Worm (Caenorhabditis elegans) whole organism, L4 larva: ENCODE data around the gene prk-1.

ENCODE experiments used
- R02D3.7 ChIP-seq: fragments of 150-350 bp; sonication (generic microtip); optimal IDR thresholded peaks from 3 replicates; lab custom pipeline; 2014; ENCODE audit warnings: missing biosample characterization, missing genetic modification characterization
- T20F7.1 ChIP-seq: fragments of 200-800 bp; sonication (Bioruptor generic); optimal IDR thresholded peaks from 2 replicates; lab custom pipeline; 2018; ENCODE audit warnings: mild to moderate bottlenecking, missing genetic modification characterization, missing compliant biosample characterization
- Y5F2A.4 ChIP-seq: fragments of 200-800 bp; sonication (Bioruptor generic); optimal IDR thresholded peaks from 2 replicates; lab custom pipeline; 2018; ENCODE audit warnings: mild to moderate bottlenecking, missing genetic modification characterization, missing compliant biosample characterization
- Y75B8A.6 ChIP-seq: fragments of 200-800 bp; sonication (Bioruptor generic); IDR thresholded peaks from 2 replicates; pipeline ENCODE4 v1.3.6; 2022; ENCODE audit warnings: missing genetic modification reagents, missing genetic modification characterization, missing compliant biosample characterization
- ZK337.2 ChIP-seq: fragments of 200-800 bp; sonication (Bioruptor generic); IDR thresholded peaks from 2 replicates; pipeline ENCODE4 v1.3.6; 2022; ENCODE audit warnings: missing genetic modification reagents, missing genetic modification characterization, missing compliant biosample characterization
- aha-1 ChIP-seq: fragments of 150-350 bp; peaks from one replicate; lab custom pipeline; 2014; ENCODE audit warnings: missing biosample characterization, missing genetic modification characterization
- aly-2 ChIP-seq: sonication (generic microtip); optimal IDR thresholded peaks from 2 replicates; lab custom pipeline; 2018; ENCODE audit warnings: missing biosample characterization, missing genetic modification characterization
- ama-1 ChIP-seq: fragments of 150-350 bp; optimal IDR thresholded peaks from 2 replicates; lab custom pipeline; 2014; ENCODE audit warnings: inconsistent platforms, mixed read lengths
- arid-1 ChIP-seq: fragments of 200-800 bp; sonication (Bioruptor generic); conservative IDR thresholded peaks from 2 replicates; pipeline ENCODE4 v1.3.6; 2022; ENCODE audit warnings: missing genetic modification reagents, missing genetic modification characterization, missing compliant biosample characterization
- ceh-28 ChIP-seq: fragments of 150-350 bp; optimal IDR thresholded peaks from 2 replicates; lab custom pipeline; 2014; ENCODE audit warnings: missing biosample characterization, missing genetic modification reagents, missing genetic modification characterization
- ceh-44 ChIP-seq: fragments of 200-800 bp; sonication (Bioruptor generic); IDR thresholded peaks from 2 replicates; pipeline ENCODE4 v1.3.6; 2022; ENCODE audit warnings: missing genetic modification reagents, missing genetic modification characterization, missing compliant biosample characterization
- ces-1 ChIP-seq: fragments of 150-350 bp; sonication (generic microtip); optimal IDR thresholded peaks from 4 replicates; lab custom pipeline; 2014; ENCODE audit warnings: missing biosample characterization, missing genetic modification reagents, missing genetic modification characterization
- ctbp-1 ChIP-seq: fragments of 200-800 bp; sonication (Bioruptor generic); IDR thresholded peaks from 2 replicates; pipeline ENCODE4 v1.3.6; 2022; ENCODE audit warnings: missing genetic modification reagents, missing genetic modification characterization, missing compliant biosample characterization
- daf-16 ChIP-seq, 3 experiments: sonication (generic microtip); optimal IDR thresholded peaks; 2 replicates each; lab custom pipeline; 2016 to 2017; ENCODE audit warnings: missing genetic modification characterization in 3 of 3, missing genetic modification reagents in 3 of 3, mild to moderate bottlenecking in 2 of 3, missing compliant biosample characterization in 2 of 3, missing biosample characterization in 1 of 3, moderate library complexity in 1 of 3
- daf-19 ChIP-seq: fragments of 200-800 bp; sonication (Bioruptor generic); conservative IDR thresholded peaks from 2 replicates; pipeline ENCODE4 v1.3.6; 2022; ENCODE audit warnings: missing genetic modification characterization, missing compliant biosample characterization
- daf-8 ChIP-seq: fragments of 200-800 bp; sonication (Bioruptor generic); IDR thresholded peaks from 2 replicates; pipeline ENCODE4 v1.3.6; 2022; ENCODE audit warnings: missing genetic modification characterization, missing compliant biosample characterization
- dmd-6 ChIP-seq: fragments of 200-800 bp; sonication (Bioruptor generic); IDR thresholded peaks from 2 replicates; pipeline ENCODE4 v1.3.6; 2022; ENCODE audit warnings: missing genetic modification reagents, missing genetic modification characterization, missing compliant biosample characterization
- duxl-1 ChIP-seq: sonication (generic microtip); optimal IDR thresholded peaks from 2 replicates; lab custom pipeline; 2016; ENCODE audit warnings: mild to moderate bottlenecking, missing genetic modification characterization, moderate library complexity, missing compliant biosample characterization; ENCODE audit not compliant: poor library complexity
- dve-1 ChIP-seq: sonication (generic microtip); optimal IDR thresholded peaks from 2 replicates; lab custom pipeline; 2017; ENCODE audit warnings: antibody characterized with exemption, mild to moderate bottlenecking, missing genetic modification characterization, missing compliant biosample characterization; ENCODE audit not compliant: insufficient read depth
- egl-43 ChIP-seq: fragments of 200-800 bp; sonication (Bioruptor generic); IDR thresholded peaks from 2 replicates; pipeline ENCODE4 v1.3.6; 2022; ENCODE audit warnings: missing genetic modification reagents, missing genetic modification characterization, missing compliant biosample characterization
- fkh-10 ChIP-seq: fragments of 150-350 bp; optimal IDR thresholded peaks from 2 replicates; lab custom pipeline; 2014; ENCODE audit warnings: missing biosample characterization, missing genetic modification reagents, missing genetic modification characterization
- hlh-11 ChIP-seq: fragments of 200-800 bp; sonication (Bioruptor generic); optimal IDR thresholded peaks from 2 replicates; lab custom pipeline; 2018; ENCODE audit warnings: mild to moderate bottlenecking, missing genetic modification characterization, missing compliant biosample characterization
- hlh-30 ChIP-seq: sonication (generic microtip); optimal IDR thresholded peaks from 2 replicates; lab custom pipeline; 2017; ENCODE audit warnings: antibody characterized with exemption, mild to moderate bottlenecking, missing genetic modification characterization, missing compliant biosample characterization; ENCODE audit not compliant: insufficient read depth
- hmg-1.1 ChIP-seq: fragments of 200-800 bp; sonication (Bioruptor generic); IDR thresholded peaks from 2 replicates; pipeline ENCODE4 v1.3.6; 2022; ENCODE audit warnings: missing genetic modification reagents, missing genetic modification characterization, missing compliant biosample characterization
- lim-7 ChIP-seq: fragments of 200-800 bp; sonication (Bioruptor generic); IDR thresholded peaks from 2 replicates; pipeline ENCODE4 v1.3.6; 2022; ENCODE audit warnings: missing genetic modification characterization, missing compliant biosample characterization
- lin-1 ChIP-seq: fragments of 200-800 bp; sonication (Bioruptor generic); IDR thresholded peaks from 2 replicates; pipeline ENCODE4 v1.3.6; 2022; ENCODE audit warnings: missing genetic modification reagents, missing genetic modification characterization, missing compliant biosample characterization
- lin-13 ChIP-seq: fragments of 150-350 bp; optimal IDR thresholded peaks from 2 replicates; lab custom pipeline; 2014; ENCODE audit warnings: missing biosample characterization, missing genetic modification reagents, missing genetic modification characterization
- lin-29 ChIP-seq: fragments of 200-800 bp; sonication (Bioruptor generic); IDR thresholded peaks from 2 replicates; pipeline ENCODE4 v1.3.6; 2022; ENCODE audit warnings: missing genetic modification reagents, missing genetic modification characterization, missing compliant biosample characterization
- lin-38 ChIP-seq: fragments of 200-800 bp; sonication (Bioruptor generic); IDR thresholded peaks from 2 replicates; pipeline ENCODE4 v1.3.6; 2022; ENCODE audit warnings: missing genetic modification reagents, missing genetic modification characterization, missing compliant biosample characterization
- mdl-1 ChIP-seq, 2 experiments: fragments of 150-350 bp in 1 of 2; sonication (generic microtip) in 1 of 2; optimal IDR thresholded peaks; 2 replicates each; lab custom pipeline; 2014 to 2017; ENCODE audit warnings: missing biosample characterization in 2 of 2, missing genetic modification characterization in 2 of 2
- mes-2 ChIP-seq: sonication (generic microtip); optimal IDR thresholded peaks from 2 replicates; lab custom pipeline; 2016; ENCODE audit warnings: missing genotype, mild to moderate bottlenecking, missing genetic modification characterization, missing compliant biosample characterization; ENCODE audit not compliant: poor library complexity, severe bottlenecking
- mxl-2 ChIP-seq: fragments of 200-800 bp; sonication (Bioruptor generic); conservative IDR thresholded peaks from 2 replicates; pipeline ENCODE4 v1.3.6; 2022; ENCODE audit warnings: missing genetic modification reagents, missing genetic modification characterization, missing compliant biosample characterization
- nhr-102 ChIP-seq: sonication (generic microtip); optimal IDR thresholded peaks from 2 replicates; lab custom pipeline; 2016; ENCODE audit warnings: mild to moderate bottlenecking, missing genetic modification characterization, moderate library complexity, missing compliant biosample characterization
- nhr-25 ChIP-seq: sonication (generic microtip); optimal IDR thresholded peaks from 2 replicates; lab custom pipeline; 2017; ENCODE audit warnings: missing genetic modification characterization, mild to moderate bottlenecking, missing compliant biosample characterization, antibody characterized with exemption, moderate library complexity, borderline replicate concordance; ENCODE audit not compliant: insufficient read depth
- nhr-28 ChIP-seq: fragments of 150-350 bp; optimal IDR thresholded peaks from 2 replicates; lab custom pipeline; 2014; ENCODE audit warnings: missing biosample characterization, missing genetic modification characterization
- nhr-6 ChIP-seq: fragments of 150-350 bp; optimal IDR thresholded peaks from 2 replicates; lab custom pipeline; 2014; ENCODE audit warnings: missing biosample characterization, missing genetic modification characterization
- nhr-76 ChIP-seq: fragments of 150-350 bp; optimal IDR thresholded peaks from 2 replicates; lab custom pipeline; 2014; ENCODE audit warnings: missing biosample characterization, missing genetic modification characterization
- nhr-77 ChIP-seq: fragments of 150-350 bp; optimal IDR thresholded peaks from 2 replicates; lab custom pipeline; 2014; ENCODE audit warnings: missing biosample characterization, missing genetic modification characterization
- php-3 ChIP-seq: fragments of 200-800 bp; sonication (Bioruptor generic); IDR thresholded peaks from 2 replicates; pipeline ENCODE4 v1.3.6; 2022; ENCODE audit warnings: missing genetic modification reagents, missing genetic modification characterization, missing compliant biosample characterization
- rbr-2 ChIP-seq: sonication (generic microtip); optimal IDR thresholded peaks from 2 replicates; lab custom pipeline; 2016; ENCODE audit warnings: missing genotype, missing genetic modification characterization, missing compliant biosample characterization
- saeg-2 ChIP-seq: fragments of 200-800 bp; sonication (Bioruptor generic); IDR thresholded peaks from 2 replicates; pipeline ENCODE4 v1.3.6; 2022; ENCODE audit warnings: missing genetic modification reagents, missing genetic modification characterization, missing compliant biosample characterization
- sdz-12 ChIP-seq: fragments of 200-800 bp; sonication (Bioruptor generic); optimal IDR thresholded peaks from 2 replicates; lab custom pipeline; 2018; ENCODE audit warnings: mild to moderate bottlenecking, missing genetic modification characterization, missing compliant biosample characterization
- skn-1 ChIP-seq: fragments of 150-350 bp; optimal IDR thresholded peaks from 2 replicates; lab custom pipeline; 2014; ENCODE audit warnings: missing biosample characterization, missing genetic modification characterization
- snpc-1.2 ChIP-seq: fragments of 200-800 bp; sonication (Bioruptor generic); IDR thresholded peaks from 2 replicates; pipeline ENCODE4 v1.3.6; 2022; ENCODE audit warnings: missing genetic modification reagents, missing genetic modification characterization, missing compliant biosample characterization
- tra-1 ChIP-seq: fragments of 200-800 bp; sonication (Bioruptor generic); IDR thresholded peaks from 2 replicates; pipeline ENCODE4 v1.3.6; 2022; ENCODE audit warnings: missing genetic modification reagents, missing genetic modification characterization, missing compliant biosample characterization
- zag-1 ChIP-seq: fragments of 150-350 bp; optimal IDR thresholded peaks from 2 replicates; lab custom pipeline; 2014; ENCODE audit warnings: missing biosample characterization, missing genetic modification characterization
- zfp-3 ChIP-seq: fragments of 200-800 bp; sonication (Bioruptor generic); conservative IDR thresholded peaks from 2 replicates; pipeline ENCODE4 v1.3.6; 2022; ENCODE audit warnings: missing genetic modification reagents, missing genetic modification characterization, missing compliant biosample characterization
- zip-11 ChIP-seq: fragments of 200-800 bp; sonication (Bioruptor generic); IDR thresholded peaks from 2 replicates; pipeline ENCODE4 v1.3.6; 2022; ENCODE audit warnings: missing genetic modification characterization, missing compliant biosample characterization
- ztf-11 ChIP-seq: fragments of 150-350 bp; optimal IDR thresholded peaks from 2 replicates; lab custom pipeline; 2014; ENCODE audit warnings: missing biosample characterization, missing genetic modification characterization
- ztf-7 ChIP-seq: fragments of 150-350 bp; optimal IDR thresholded peaks from 2 replicates; lab custom pipeline; 2014; ENCODE audit warnings: missing biosample characterization, missing genetic modification characterization

The prk-1 gene

DNA sequence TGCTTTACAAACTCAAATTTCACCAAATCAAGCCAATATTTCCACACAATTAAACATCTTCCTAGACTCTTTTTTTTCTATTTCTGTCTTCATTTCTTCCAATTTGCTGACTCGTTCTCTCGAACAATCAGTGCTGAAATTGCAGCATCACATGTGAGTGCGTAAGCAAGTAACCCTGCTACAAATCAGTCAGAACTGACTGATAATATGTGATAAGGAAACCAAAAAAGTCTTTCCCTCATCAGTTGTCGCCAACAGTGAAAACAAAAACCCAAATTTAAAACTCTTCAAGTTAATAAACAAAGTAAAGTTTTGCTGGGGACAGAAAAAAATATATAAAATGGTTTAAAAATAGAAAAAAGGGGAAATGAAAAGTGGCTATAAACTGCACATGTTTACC is 1.5 kb downstream of the prk-1 start (continued):
- TF ChIP-seq ZK337.2 (GFP tag; lab: Robert Waterston, UW), result no peak
- peak; percentile 74 for TF ChIP-seq hlh-11 (tag; lab: Kevin White, UChicago)
- TF ChIP-seq sdz-12 (GFP tag; lab: Kevin White, UChicago), result no peak
- no peak for TF ChIP-seq zag-1 (tag; lab: Kevin White, UChicago)
- TF ChIP-seq nhr-6 (tag; lab: Kevin White, UChicago), result no peak
- TF ChIP-seq nhr-28 (tag; lab: Kevin White, UChicago), result peak; percentile 73
- TF ChIP-seq ztf-11, result no peak
- TF ChIP-seq ama-1 (lab: Kevin White, UChicago), result no peak
- TF ChIP-seq ztf-7 (tag; lab: Kevin White, UChicago), result no peak
- no peak for TF ChIP-seq Y5F2A.4 (GFP tag; lab: Kevin White, UChicago)
- TF ChIP-seq lin-13 (GFP tag; lab: Kevin White, UChicago), result no peak
- no peak for TF ChIP-seq arid-1 (GFP tag; lab: Robert Waterston, UW)
- TF ChIP-seq dve-1 (tag; lab: Kevin White, UChicago), result peak; percentile 71
- no peak for TF ChIP-seq lin-29 (GFP tag; lab: Robert Waterston, UW)
- no peak for TF ChIP-seq nhr-76 (tag; lab: Kevin White, UChicago)
- TF ChIP-seq T20F7.1 (GFP tag; lab: Kevin White, UChicago), result no peak
- TF ChIP-seq ceh-44 (GFP tag; lab: Robert Waterston, UW), result no peak
- TF ChIP-seq mes-2, result no peak
- no peak for TF ChIP-seq zip-11
- peak; percentile 47 for TF ChIP-seq nhr-77 (tag; lab: Kevin White, UChicago)
- no peak for TF ChIP-seq saeg-2 (GFP tag; lab: Robert Waterston, UW)
- no peak for TF ChIP-seq Y75B8A.6 (GFP tag; lab: Robert Waterston, UW)
- TF ChIP-seq hmg-1.1 (GFP tag; lab: Robert Waterston, UW), result no peak
- TF ChIP-seq lin-38 (GFP tag; lab: Robert Waterston, UW), result no peak
- no peak for TF ChIP-seq ctbp-1 (GFP tag; lab: Robert Waterston, UW)
- no peak for TF ChIP-seq lim-7 (GFP tag; lab: Robert Waterston, UW)
- TF ChIP-seq ces-1 (GFP tag; lab: Kevin White, UChicago), result no peak
- no peak for TF ChIP-seq lin-1 (GFP tag; lab: Robert Waterston, UW)
- peak; percentile 30 for TF ChIP-seq hlh-30
- TF ChIP-seq mdl-1 (tag; optimal IDR thresholded peaks at IDR 0.05; lab: Kevin White, UChicago), result peak in 1 of 2 experiments; percentile 16
- peak; percentile 24; the same call in 1 of the 2 replicates for TF ChIP-seq php-3 (GFP tag; lab: Robert Waterston, UW)
- no peak for TF ChIP-seq daf-19 (GFP tag; lab: Robert Waterston, UW)
- peak; percentile 66 for TF ChIP-seq dmd-6 (GFP tag; lab: Robert Waterston, UW)
- no peak for TF ChIP-seq R02D3.7 (tag; lab: Kevin White, UChicago)
- TF ChIP-seq tra-1, result no peak
- no peak for TF ChIP-seq fkh-10 (GFP tag; lab: Kevin White, UChicago)
- TF ChIP-seq nhr-25, result no peak
- TF ChIP-seq nhr-102, result no peak
- no peak for TF ChIP-seq skn-1
- no peak for TF ChIP-seq egl-43

DNA sequence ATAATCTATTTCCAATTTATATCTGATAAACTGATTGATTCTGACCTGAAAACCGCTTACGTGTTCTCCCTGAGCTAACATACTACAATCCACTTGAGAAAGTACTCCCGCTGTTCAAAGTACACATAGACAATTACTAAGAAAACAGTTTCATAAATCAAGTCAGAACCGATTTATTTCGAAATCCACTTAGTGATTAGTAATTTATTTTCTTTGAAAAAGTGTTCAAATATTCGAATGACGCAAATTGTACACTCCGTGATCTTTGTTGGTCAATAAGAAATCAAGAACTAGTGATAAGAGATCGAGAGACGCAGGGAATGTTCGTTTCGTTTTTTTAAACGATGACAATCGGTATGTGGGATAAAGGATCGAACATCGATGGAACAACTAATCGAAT is 2.5 kb downstream of the prk-1 start:
- no peak for TF ChIP-seq ceh-28 (tag; lab: Kevin White, UChicago)
- TF ChIP-seq snpc-1.2 (GFP tag; lab: Robert Waterston, UW), result no peak
- TF ChIP-seq daf-16 (GFP tag; optimal IDR thresholded peaks at IDR 0.05; lab: Kevin White, UChicago), result peak in 1 of 2 experiments; percentile 12
- peak; percentile 45 for TF ChIP-seq daf-16 (tag; optimal IDR thresholded peaks at IDR 0.05; lab: Kevin White, UChicago)
- no peak for TF ChIP-seq aly-2 (tag; lab: Kevin White, UChicago)
- TF ChIP-seq duxl-1, result no peak
- TF ChIP-seq nhr-25, result no peak
- peak; percentile 56 for TF ChIP-seq dve-1 (tag; lab: Kevin White, UChicago)
- peak; percentile 93 for TF ChIP-seq aha-1 (tag; lab: Kevin White, UChicago)
- no peak for TF ChIP-seq nhr-77 (tag; lab: Kevin White, UChicago)
- no peak for TF ChIP-seq zfp-3 (GFP tag; lab: Robert Waterston, UW)
- TF ChIP-seq hmg-1.1 (GFP tag; lab: Robert Waterston, UW), result no peak
- TF ChIP-seq hlh-11 (tag; lab: Kevin White, UChicago), result peak; percentile 37
- TF ChIP-seq rbr-2 (tag; lab: Kevin White, UChicago), result no peak
- TF ChIP-seq daf-8 (GFP tag; lab: Robert Waterston, UW), result no peak
- TF ChIP-seq mxl-2 (GFP tag; lab: Robert Waterston, UW), result no peak
- no peak for TF ChIP-seq saeg-2 (GFP tag; lab: Robert Waterston, UW)
